Worm (Caenorhabditis elegans) whole organism, L2 larva: ENCODE data around the gene F59B10.2.

Experiments
- R02D3.7 ChIP-seq: fragments of 150-350 bp; optimal IDR thresholded peaks from 2 replicates; lab custom pipeline; 2014; ENCODE audit warnings: missing biosample characterization, missing genetic modification characterization
- ZK546.5 ChIP-seq: sonication (generic microtip); optimal IDR thresholded peaks from 2 replicates; lab custom pipeline; 2017; ENCODE audit warnings: missing biosample characterization, missing genetic modification characterization
- ama-1 ChIP-seq: fragments of 150-350 bp; optimal IDR thresholded peaks from 2 replicates; lab custom pipeline; 2018; ENCODE audit warnings: inconsistent platforms
- ceh-16 ChIP-seq: fragments of 150-350 bp; optimal IDR thresholded peaks from 2 replicates; lab custom pipeline; 2014; ENCODE audit warnings: missing biosample characterization, missing genetic modification characterization
- ceh-82 ChIP-seq: fragments of 150-350 bp; optimal IDR thresholded peaks from 2 replicates; lab custom pipeline; 2014; ENCODE audit warnings: missing biosample characterization, missing genetic modification characterization
- fos-1 ChIP-seq: fragments of 150-350 bp; optimal IDR thresholded peaks from 2 replicates; lab custom pipeline; 2014; ENCODE audit warnings: missing biosample characterization, missing genetic modification characterization
- gmeb-1 ChIP-seq: fragments of 150-350 bp; optimal IDR thresholded peaks from 2 replicates; lab custom pipeline; 2014; ENCODE audit warnings: missing biosample characterization, missing genetic modification characterization
- lin-11 ChIP-seq: fragments of 150-350 bp; sonication (generic microtip); optimal IDR thresholded peaks from 2 replicates; lab custom pipeline; 2014; ENCODE audit warnings: missing biosample characterization, missing genetic modification characterization, inconsistent platforms, mixed read lengths
- lin-39 ChIP-seq: fragments of 150-350 bp; optimal IDR thresholded peaks from 2 replicates; lab custom pipeline; 2014; ENCODE audit warnings: missing biosample characterization, missing genetic modification reagents, missing genetic modification characterization
- nhr-12 ChIP-seq: fragments of 150-350 bp; optimal IDR thresholded peaks from 2 replicates; lab custom pipeline; 2014; ENCODE audit warnings: missing biosample characterization, missing genetic modification characterization
- nhr-129 ChIP-seq: fragments of 150-350 bp; optimal IDR thresholded peaks from 2 replicates; lab custom pipeline; 2014; ENCODE audit warnings: missing biosample characterization, missing genetic modification characterization
- nhr-23 ChIP-seq: fragments of 150-350 bp; optimal IDR thresholded peaks from 2 replicates; lab custom pipeline; 2014; ENCODE audit warnings: missing biosample characterization, missing genetic modification reagents, missing genetic modification characterization
- nhr-25 ChIP-seq: fragments of 150-350 bp; sonication (generic microtip); optimal IDR thresholded peaks from 3 replicates; lab custom pipeline; 2014; ENCODE audit warnings: missing biosample characterization, missing genetic modification characterization
- nhr-6 ChIP-seq: fragments of 150-350 bp; optimal IDR thresholded peaks from 2 replicates; lab custom pipeline; 2014; ENCODE audit warnings: missing biosample characterization, missing genetic modification characterization
- nhr-77 ChIP-seq: fragments of 150-350 bp; optimal IDR thresholded peaks from 2 replicates; lab custom pipeline; 2014; ENCODE audit warnings: missing biosample characterization, missing genetic modification characterization
- peb-1 ChIP-seq: fragments of 150-350 bp; optimal IDR thresholded peaks from 2 replicates; lab custom pipeline; 2014; ENCODE audit warnings: missing biosample characterization, missing genetic modification characterization
- sem-4 ChIP-seq: fragments of 150-350 bp; optimal IDR thresholded peaks from 2 replicates; lab custom pipeline; 2014; ENCODE audit warnings: missing biosample characterization, missing genetic modification reagents, missing genetic modification characterization
- skn-1 ChIP-seq: sonication (generic microtip); optimal IDR thresholded peaks from 2 replicates; lab custom pipeline; 2017; ENCODE audit warnings: missing biosample characterization, missing genetic modification characterization
- sma-3 ChIP-seq: sonication (generic microtip); optimal IDR thresholded peaks from 2 replicates; lab custom pipeline; 2016; ENCODE audit warnings: missing genetic modification reagents, missing genetic modification characterization, missing compliant biosample characterization
- unc-39 ChIP-seq: fragments of 150-350 bp; optimal IDR thresholded peaks from 2 replicates; lab custom pipeline; 2014; ENCODE audit warnings: missing biosample characterization, missing genetic modification characterization
- unc-55 ChIP-seq: fragments of 150-350 bp; sonication (generic microtip); optimal IDR thresholded peaks from 3 replicates; lab custom pipeline; 2014; ENCODE audit warnings: missing biosample characterization, missing genetic modification reagents, missing genetic modification characterization
- zag-1 ChIP-seq: fragments of 150-350 bp; optimal IDR thresholded peaks from 2 replicates; lab custom pipeline; 2014; ENCODE audit warnings: missing biosample characterization, missing genetic modification characterization
- ztf-4 ChIP-seq: fragments of 150-350 bp; optimal IDR thresholded peaks from 2 replicates; lab custom pipeline; 2014; ENCODE audit warnings: missing biosample characterization, missing genetic modification characterization

The F59B10.2 gene

DNA sequence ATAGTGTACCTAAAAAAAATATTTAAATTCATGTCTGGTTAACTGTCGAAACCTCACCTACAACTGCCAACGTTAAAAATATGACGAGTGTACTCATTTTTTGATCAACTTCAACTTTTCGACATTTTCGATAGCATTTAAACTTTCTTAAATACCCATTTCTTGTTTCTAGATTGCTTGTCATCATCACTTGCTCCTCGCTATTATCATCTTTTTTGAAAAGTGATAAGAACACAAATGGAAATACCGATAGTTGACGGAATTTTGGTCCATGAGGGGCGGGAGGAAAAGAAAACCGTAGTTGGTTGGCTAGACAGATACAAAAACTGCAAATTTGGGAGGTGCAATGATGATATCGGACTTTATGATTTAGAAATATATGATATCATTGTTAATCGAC is 39.5 kb downstream of the F59B10.2 start, which contains the start of gene clec-143:
TSS of gene clec-143 (minus strand) at position 139 of the 400 bp plus-strand sequence.
- no peak for TF ChIP-seq peb-1 (tag; lab: Kevin White, UChicago)
- peak; percentile 78 for TF ChIP-seq skn-1 (tag; lab: Kevin White, UChicago)
- no peak for TF ChIP-seq nhr-23 (tag; lab: Kevin White, UChicago)
- no peak for TF ChIP-seq ceh-16 (tag; lab: Kevin White, UChicago)
- peak; percentile 62 for TF ChIP-seq fos-1
- no peak for TF ChIP-seq ZK546.5 (tag; lab: Kevin White, UChicago)
- TF ChIP-seq zag-1 (tag; lab: Kevin White, UChicago): no peak

DNA sequence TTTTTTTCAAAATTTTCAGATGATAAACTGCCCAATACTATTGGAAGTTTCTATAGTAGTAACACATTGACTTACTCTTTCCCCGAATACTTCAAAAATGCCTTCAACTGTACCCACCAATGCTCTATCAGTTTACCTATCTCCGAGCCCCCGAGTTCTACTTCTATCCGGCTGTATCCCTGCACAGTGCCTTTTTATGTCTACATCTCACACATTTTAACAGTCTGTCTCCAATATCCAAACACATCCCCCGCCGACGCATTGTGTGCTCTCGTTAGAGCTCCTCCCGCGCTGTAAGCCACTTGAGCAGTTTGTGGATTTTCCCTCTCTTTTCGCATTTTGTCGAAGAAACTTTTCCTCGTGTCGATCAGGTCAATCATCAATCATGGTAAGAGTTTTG is 43.1 kb downstream of the F59B10.2 start, which contains the start of gene tnc-2:
TSS of gene tnc-2 (plus strand) at position 301 of the 400 bp plus-strand sequence.
- no peak for TF ChIP-seq nhr-6 (tag; lab: Kevin White, UChicago)
- no peak for TF ChIP-seq unc-55
- no peak for TF ChIP-seq nhr-12 (tag; lab: Kevin White, UChicago)
- no peak for TF ChIP-seq ama-1 (lab: Kevin White, UChicago)
- TF ChIP-seq skn-1 (tag; lab: Kevin White, UChicago): no peak
- TF ChIP-seq R02D3.7: no peak

DNA sequence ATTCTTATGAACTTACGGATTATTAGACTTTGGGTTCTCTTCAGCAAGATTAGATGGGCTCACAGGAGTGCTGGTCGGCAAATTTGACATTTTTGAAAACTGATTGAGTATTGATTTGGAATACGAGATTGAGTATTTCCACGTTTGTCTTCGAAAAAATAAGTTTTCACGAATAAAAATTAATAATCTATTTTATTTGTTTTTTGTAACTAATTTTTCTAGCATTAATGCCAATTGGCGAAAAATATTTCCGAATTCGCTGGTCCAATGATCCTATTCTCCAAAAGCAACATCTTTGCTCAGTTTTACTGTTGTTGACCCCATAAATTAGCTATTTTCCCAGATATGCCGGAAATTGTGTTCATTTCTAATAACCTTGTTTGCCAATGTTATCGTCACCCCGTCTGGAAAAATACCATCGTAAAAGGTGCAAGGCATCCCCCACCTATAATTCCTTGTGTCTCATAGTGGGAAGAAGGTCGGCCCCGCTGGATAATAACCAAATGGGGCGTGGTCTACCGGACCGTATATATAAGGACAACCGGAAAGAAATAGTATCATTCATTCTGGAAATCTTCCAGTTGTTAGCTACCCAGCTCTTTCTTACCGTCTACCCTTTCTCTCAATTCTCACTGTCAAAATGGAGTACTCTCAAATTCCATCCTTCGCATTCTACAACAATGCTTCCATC is 45.3 kb downstream of the F59B10.2 start, which contains the start of the genes ZK673.6 and sdz-37:
TSS of gene ZK673.6 (minus strand) at position 101 of the 691 bp plus-strand sequence.
TSS of gene sdz-37 (plus strand) at position 641 of the 691 bp plus-strand sequence.
- no peak for TF ChIP-seq unc-39
- no peak for TF ChIP-seq ceh-82
- no peak for TF ChIP-seq nhr-129 (tag; lab: Kevin White, UChicago)
- TF ChIP-seq lin-11 (tag; lab: Kevin White, UChicago): no peak
- TF ChIP-seq ztf-4 (tag; lab: Kevin White, UChicago): no peak
- no peak for TF ChIP-seq nhr-25 (tag; lab: Kevin White, UChicago)
- TF ChIP-seq skn-1 (tag; lab: Kevin White, UChicago): no peak
- TF ChIP-seq nhr-77 (tag; lab: Kevin White, UChicago): no peak
- TF ChIP-seq sma-3 (GFP tag; lab: Kevin White, UChicago): no peak
- TF ChIP-seq lin-39: no peak
- TF ChIP-seq sem-4 (tag; lab: Kevin White, UChicago): no peak
- TF ChIP-seq, all 48 proteins: peak for 0

DNA sequence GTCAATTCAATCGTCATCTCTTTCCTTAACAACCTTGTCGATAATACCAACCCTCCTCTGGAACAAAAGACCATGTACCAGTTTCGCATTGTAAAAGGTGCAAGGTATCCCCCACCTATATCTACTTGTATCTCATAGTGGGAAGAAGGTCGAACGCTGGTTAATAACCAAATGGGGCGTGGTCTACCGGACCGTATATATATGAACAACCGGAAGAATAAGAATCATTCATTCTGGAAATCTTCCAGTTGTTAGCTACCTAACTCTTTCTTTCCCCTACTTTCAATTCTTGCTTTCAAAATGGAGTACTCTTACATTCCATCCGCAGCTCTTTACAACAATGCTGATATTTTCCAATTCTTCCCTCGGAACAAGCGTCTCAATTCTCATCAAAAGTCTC is 48.4 kb downstream of the F59B10.2 start, which contains the start of gene ZK673.5:
TSS of gene ZK673.5 (plus strand) at position 301 of the 400 bp plus-strand sequence.
- TF ChIP-seq gmeb-1 (no peak), skn-1 (tag; lab: Kevin White, UChicago) (no peak), R02D3.7 (no peak)
